Fruit fly (Drosophila melanogaster): ENCODE measurements around the gene CG12084.

CG12084 gene

dm6 chr3L:1517274-1518047 is 21.0 kb upstream of the CG12084 start (continued):
- peak; percentile 76 for TF ChIP-seq Hr4 (GFP tag; optimal IDR thresholded peaks at IDR 0.05)
- peak; percentile 72 for TF ChIP-seq topi (GFP tag; optimal IDR thresholded peaks at IDR 0.05)
- no peak for TF ChIP-seq pdm3 (GFP tag; optimal IDR thresholded peaks at IDR 0.05)
- no peak for TF ChIP-seq fkh (GFP tag; optimal IDR thresholded peaks at IDR 0.05)
- peak; percentile 81 for TF ChIP-seq eg (GFP tag; IDR thresholded peaks at IDR 0.05)
- peak; percentile 82 for TF ChIP-seq svp (GFP tag)
- peak; percentile 72 for TF ChIP-seq Smox (GFP tag; optimal IDR thresholded peaks at IDR 0.05)
- peak; percentile 80 for TF ChIP-seq CG31627 (GFP tag; optimal IDR thresholded peaks at IDR 0.05)
- TF ChIP-seq Lpt (GFP tag; optimal IDR thresholded peaks at IDR 0.05) = peak; percentile 68
- peak; percentile 74 for TF ChIP-seq CG7368 (GFP tag; optimal IDR thresholded peaks at IDR 0.05)
- peak; percentile 44 for TF ChIP-seq CG34406 (GFP tag; optimal IDR thresholded peaks at IDR 0.05)
- TF ChIP-seq fd59A (GFP tag; optimal IDR thresholded peaks at IDR 0.05) = peak; percentile 21
- peak; percentile 78 for TF ChIP-seq Hr39 (GFP tag; optimal IDR thresholded peaks at IDR 0.05)
- TF ChIP-seq CG16779 (tag; optimal IDR thresholded peaks at IDR 0.05) = no peak
- peak; percentile 65 for TF ChIP-seq CG6792 (GFP tag; optimal IDR thresholded peaks at IDR 0.05)
- no peak for TF ChIP-seq spab (GFP tag; optimal IDR thresholded peaks at IDR 0.05)
- TF ChIP-seq Eip93F (GFP tag; optimal IDR thresholded peaks at IDR 0.05) = no peak
- TF ChIP-seq CG6854 (GFP tag; optimal IDR thresholded peaks at IDR 0.05) = peak; percentile 59
- TF ChIP-seq CG8119 (GFP tag; IDR thresholded peaks at IDR 0.05) = peak; percentile 72
- peak; percentile 91 for TF ChIP-seq Eip78C (GFP tag)
- peak; percentile 79 for TF ChIP-seq Met (GFP tag; optimal IDR thresholded peaks at IDR 0.05)
- peak; percentile 81 for TF ChIP-seq CG10631 (GFP tag; optimal IDR thresholded peaks at IDR 0.05)
- TF ChIP-seq CG4318 (GFP tag; optimal IDR thresholded peaks at IDR 0.05) = no peak
- TF ChIP-seq CG11762 (GFP tag; optimal IDR thresholded peaks at IDR 0.05; ENCODE audit: insufficient read depth) = peak; percentile 61
- TF ChIP-seq Gug (GFP tag; IDR thresholded peaks at IDR 0.05) = peak; percentile 74
- TF ChIP-seq Ets21C (GFP tag; optimal IDR thresholded peaks at IDR 0.05) = peak; percentile 57
- TF ChIP-seq CG3032 (tag; optimal IDR thresholded peaks at IDR 0.05) = peak; percentile 10
- peak; percentile 64 for TF ChIP-seq vri (GFP tag; optimal IDR thresholded peaks at IDR 0.05)
- TF ChIP-seq dsx (GFP tag; optimal IDR thresholded peaks at IDR 0.05; ENCODE audit: poor library complexity, severe bottlenecking) = no peak
- TF ChIP-seq CG32006 (GFP tag; optimal IDR thresholded peaks at IDR 0.05) = peak; percentile 73
- TF ChIP-seq CG6276 (GFP tag; optimal IDR thresholded peaks at IDR 0.05) = peak; percentile 6

dm6 chr3L:1516631-1517273 is 20.3 kb upstream of the CG12084 start, which contains the start of gene cue:
cue (minus strand) TSS chr3L:1517271.
- TF ChIP-seq svp (GFP tag) (peak; percentile 44), CG4318 (GFP tag; optimal IDR thresholded peaks at IDR 0.05) (no peak), CG7368 (GFP tag; optimal IDR thresholded peaks at IDR 0.05) (no peak), CG11902 (GFP tag; optimal IDR thresholded peaks at IDR 0.05) (no peak), Smox (GFP tag; optimal IDR thresholded peaks at IDR 0.05) (no peak), vri (GFP tag; optimal IDR thresholded peaks at IDR 0.05) (peak; percentile 20), cyc (GFP tag; optimal IDR thresholded peaks at IDR 0.05) (no peak), lz (GFP tag; optimal IDR thresholded peaks at IDR 0.05) (no peak)

dm6 chr3L:1515820-1516540 is 19.5 kb upstream of the CG12084 start:
- peak; percentile 27 for TF ChIP-seq CG8632 (GFP tag; optimal IDR thresholded peaks at IDR 0.05)
- TF ChIP-seq CG6792 (GFP tag; optimal IDR thresholded peaks at IDR 0.05) = peak; percentile 46
- TF ChIP-seq CG11902 (GFP tag; optimal IDR thresholded peaks at IDR 0.05) = peak; percentile 2
- no peak for TF ChIP-seq CG16779 (tag; optimal IDR thresholded peaks at IDR 0.05)
- peak; percentile 51 for TF ChIP-seq CG10669 (GFP tag; optimal IDR thresholded peaks at IDR 0.05)
- peak; percentile 39 for TF ChIP-seq fd59A (GFP tag; optimal IDR thresholded peaks at IDR 0.05)
- peak; percentile 73 for TF ChIP-seq achi (GFP tag; optimal IDR thresholded peaks at IDR 0.05)
- TF ChIP-seq CG3032 (tag; optimal IDR thresholded peaks at IDR 0.05) = peak; percentile 39
- no peak for TF ChIP-seq CG9139 (GFP tag; optimal IDR thresholded peaks at IDR 0.05)
- TF ChIP-seq CG6808 (GFP tag; optimal IDR thresholded peaks at IDR 0.05) = peak; percentile 63
- TF ChIP-seq CG8119 (GFP tag; IDR thresholded peaks at IDR 0.05) = peak; percentile 86
- peak; percentile 82 for TF ChIP-seq eg (GFP tag; IDR thresholded peaks at IDR 0.05)
- TF ChIP-seq dac (GFP tag; optimal IDR thresholded peaks at IDR 0.05) = peak; percentile 65
- peak; percentile 69 for TF ChIP-seq OdsH (GFP tag; optimal IDR thresholded peaks at IDR 0.05)
- peak; percentile 60 for TF ChIP-seq svp (GFP tag)
- no peak for TF ChIP-seq Eip93F (GFP tag; optimal IDR thresholded peaks at IDR 0.05)
- peak in 1 of 2 experiments; percentile 24 for TF ChIP-seq ss (GFP tag; optimal IDR thresholded peaks at IDR 0.05)
- peak; percentile 65 for TF ChIP-seq acj6 (GFP tag; optimal IDR thresholded peaks at IDR 0.05)
- 0 out of 3 replicates have a peak, but pooled peaks have one; percentile 26 for TF ChIP-seq CG6163 (GFP tag; IDR thresholded peaks at IDR 0.05)

Data from whole organism, prepupa.